Fruit fly (Drosophila melanogaster) whole organism, embryonic: ENCODE measurements around the gene CG13982.

Source experiments
- CG13775 ChIP-seq: fragments of 200-800 bp; sonication (Bioruptor generic); optimal IDR thresholded peaks from 3 replicates; lab custom pipeline; 2017; ENCODE audit warnings: missing biosample characterization, mild to moderate bottlenecking, missing genetic modification characterization
- CG1602 ChIP-seq: fragments of 200-800 bp; sonication (Bioruptor generic); optimal IDR thresholded peaks from 3 replicates; lab custom pipeline; 2016; ENCODE audit warnings: missing biosample characterization, missing genetic modification characterization
- Fer1 ChIP-seq: fragments of 200-800 bp; sonication (Bioruptor generic); optimal IDR thresholded peaks from 2 replicates; lab custom pipeline; 2017; ENCODE audit warnings: missing biosample characterization, mild to moderate bottlenecking, missing genetic modification characterization
- Fer3 ChIP-seq: fragments of 200-800 bp; sonication (Bioruptor generic); optimal IDR thresholded peaks from 2 replicates; lab custom pipeline; 2018; ENCODE audit warnings: missing biosample characterization, mild to moderate bottlenecking, missing genetic modification characterization, moderate library complexity
- Max ChIP-seq: fragments of 200-800 bp; sonication (Bioruptor generic); optimal IDR thresholded peaks from 2 replicates; lab custom pipeline; 2016; ENCODE audit warnings: missing biosample characterization, mild to moderate bottlenecking, missing genetic modification characterization
- Neu2 ChIP-seq: fragments of 200-800 bp; sonication (Bioruptor generic); optimal IDR thresholded peaks from 3 replicates; lab custom pipeline; 2016; ENCODE audit warnings: missing biosample characterization, missing genetic modification characterization, borderline replicate concordance
- dmrt99B ChIP-seq: fragments of 200-800 bp; sonication (Bioruptor generic); optimal IDR thresholded peaks from 2 replicates; lab custom pipeline; 2018; ENCODE audit warnings: missing biosample characterization, mild to moderate bottlenecking, missing genetic modification characterization, moderate library complexity
- vvl ChIP-seq: fragments of 200-800 bp; sonication (Bioruptor generic); IDR thresholded peaks from 2 replicates; pipeline ENCODE4 v1.3.6; 2022; ENCODE audit warnings: missing biosample characterization, missing genetic modification characterization

- no peak for TF ChIP-seq vvl (GFP tag; lab: Robert Waterston, UW)
- TF ChIP-seq Fer1 (GFP tag; lab: Kevin White, UChicago), result no peak
- no peak for TF ChIP-seq CG1602 (GFP tag; lab: Kevin White, UChicago)
- no peak for TF ChIP-seq dmrt99B (tag; lab: Kevin White, UChicago)
- no peak for TF ChIP-seq Neu2
- no peak for TF ChIP-seq CG13775 (GFP tag; lab: Kevin White, UChicago)
- TF ChIP-seq Max (GFP tag; lab: Kevin White, UChicago), result no peak
- no peak for TF ChIP-seq Fer3 (tag; lab: Kevin White, UChicago)
Measured at dm6 chr2L:6411089-6411757, 892 bp upstream of the CG13982 start, which contains the start of gene DIP-epsilon.
